Fruit fly (Drosophila melanogaster) whole organism, embryonic: ENCODE results near the gene Reg-2.

ENCODE experiments used
- Aef1 ChIP-seq: fragments of 200-800 bp; sonication (Bioruptor generic); IDR thresholded peaks from 3 replicates; pipeline ENCODE4 v1.3.6; 2022; ENCODE audit warnings: missing biosample characterization, missing genetic modification characterization
- Asciz ChIP-seq: fragments of 200-800 bp; sonication (Bioruptor generic); optimal IDR thresholded peaks from 2 replicates; lab custom pipeline; 2017; ENCODE audit warnings: missing biosample characterization, mild to moderate bottlenecking, missing genetic modification characterization, missing genetic modification reagents
- BEAF-32 ChIP-seq: fragments of 200-800 bp; sonication (Bioruptor generic); optimal IDR thresholded peaks from 3 replicates; lab custom pipeline; 2017; ENCODE audit warnings: missing biosample characterization, missing genetic modification characterization, mild to moderate bottlenecking, moderate library complexity, missing genetic modification reagents
- CG10366 ChIP-seq: fragments of 200-800 bp; sonication (Bioruptor generic); IDR thresholded peaks from 2 replicates; pipeline ENCODE4 v1.3.6; 2022; ENCODE audit warnings: missing biosample characterization, missing genetic modification characterization
- CG10431 ChIP-seq: fragments of 200-800 bp; sonication (Bioruptor generic); optimal IDR thresholded peaks from 3 replicates; lab custom pipeline; 2018; ENCODE audit warnings: missing biosample characterization, mild to moderate bottlenecking, missing genetic modification characterization
- CG31388 ChIP-seq: fragments of 200-800 bp; sonication (Bioruptor generic); optimal IDR thresholded peaks from 2 replicates; lab custom pipeline; 2016; ENCODE audit warnings: missing biosample characterization, missing genetic modification characterization
- CG32767 ChIP-seq: fragments of 200-800 bp; sonication (Bioruptor generic); IDR thresholded peaks from 2 replicates; pipeline ENCODE4 v1.3.6; 2022; ENCODE audit warnings: missing biosample characterization, missing genetic modification characterization
- CG32772 ChIP-seq: fragments of 200-800 bp; sonication (Bioruptor generic); IDR thresholded peaks from 2 replicates; pipeline ENCODE4 v1.3.6; 2022; ENCODE audit warnings: missing biosample characterization, missing genetic modification characterization
- CG4707 ChIP-seq: fragments of 200-800 bp; sonication (Bioruptor generic); optimal IDR thresholded peaks from 2 replicates; lab custom pipeline; 2018; ENCODE audit warnings: missing biosample characterization, mild to moderate bottlenecking, missing genetic modification characterization, moderate library complexity
- CG6272 ChIP-seq: fragments of 200-800 bp; sonication (Bioruptor generic); IDR thresholded peaks from 2 replicates; pipeline ENCODE4 v1.3.6; 2022; ENCODE audit warnings: missing biosample characterization, missing genetic modification characterization
- Dip3 ChIP-seq: fragments of 200-800 bp; sonication (Bioruptor generic); optimal IDR thresholded peaks from 3 replicates; lab custom pipeline; 2016; ENCODE audit warnings: missing biosample characterization, missing genetic modification characterization
- Eip74EF ChIP-seq, 2 experiments: fragments of 200-800 bp in 1 of 2; fragments of >200 bp in 1 of 2; sonication (Bioruptor generic) in 1 of 2; optimal IDR thresholded peaks; 2 replicates each; lab custom pipeline; 2017 to 2019; ENCODE audit warnings: missing biosample characterization in 2 of 2, missing genetic modification characterization in 2 of 2, mild to moderate bottlenecking in 1 of 2, moderate library complexity in 1 of 2
- Fer2 ChIP-seq: fragments of 200-800 bp; sonication (Bioruptor generic); optimal IDR thresholded peaks from 2 replicates; lab custom pipeline; 2018; ENCODE audit warnings: missing biosample characterization, mild to moderate bottlenecking, missing genetic modification characterization, moderate library complexity
- Gug ChIP-seq: fragments of 200-800 bp; sonication (Bioruptor generic); IDR thresholded peaks from 4 replicates; pipeline ENCODE4 v1.3.6; 2022; ENCODE audit warnings: missing biosample characterization, missing genetic modification characterization
- H2.0 ChIP-seq: fragments of 200-800 bp; sonication (Bioruptor generic); IDR thresholded peaks from 2 replicates; pipeline ENCODE4 v1.3.6; 2022; ENCODE audit warnings: missing biosample characterization, missing genetic modification characterization
- Hmx ChIP-seq: fragments of 200-800 bp; sonication (Bioruptor generic); optimal IDR thresholded peaks from 2 replicates; lab custom pipeline; 2016; ENCODE audit warnings: missing biosample characterization, missing genetic modification characterization
- Hr51 ChIP-seq, 2 experiments: fragments of 200-800 bp; sonication (Bioruptor generic); optimal IDR thresholded peaks; 2 replicates in 1 of 2; 3 replicates in 1 of 2; lab custom pipeline; 2016 to 2018; ENCODE audit warnings: missing biosample characterization in 2 of 2, missing genetic modification characterization in 2 of 2, mild to moderate bottlenecking in 1 of 2, moderate library complexity in 1 of 2
- Lpt ChIP-seq: fragments of >200 bp; optimal IDR thresholded peaks from 2 replicates; lab custom pipeline; 2018; ENCODE audit warnings: missing biosample characterization, missing genetic modification characterization
- Pdp1 ChIP-seq, 2 experiments: fragments of 200-800 bp; sonication (Bioruptor generic); optimal IDR thresholded peaks; 3 replicates each; lab custom pipeline; 2016; ENCODE audit warnings: missing biosample characterization in 2 of 2, missing genetic modification characterization in 2 of 2, mild to moderate bottlenecking in 1 of 2, moderate library complexity in 1 of 2
- Sry-δ ChIP-seq: fragments of 200-800 bp; sonication (Bioruptor generic); optimal IDR thresholded peaks from 2 replicates; lab custom pipeline; 2016; ENCODE audit warnings: missing biosample characterization, missing genetic modification characterization
- cas ChIP-seq: fragments of 200-800 bp; sonication (Bioruptor generic); IDR thresholded peaks from 2 replicates; pipeline ENCODE4 v1.3.6; 2022; ENCODE audit warnings: missing biosample characterization, missing genetic modification characterization
- dan ChIP-seq: fragments of 200-800 bp; sonication (Bioruptor generic); IDR thresholded peaks from 2 replicates; pipeline ENCODE4 v1.3.6; 2022; ENCODE audit warnings: missing biosample characterization, missing genetic modification characterization
- dimm ChIP-seq: fragments of 200-800 bp; sonication (Bioruptor generic); IDR thresholded peaks from 2 replicates; pipeline ENCODE4 v1.3.6; 2022; ENCODE audit warnings: missing biosample characterization, missing genetic modification characterization
- ewg ChIP-seq: fragments of 200-800 bp; sonication (Bioruptor generic); optimal IDR thresholded peaks from 3 replicates; lab custom pipeline; 2017; ENCODE audit warnings: mild to moderate bottlenecking, missing biosample characterization, missing genetic modification reagents, missing genetic modification characterization
- fd102C ChIP-seq: fragments of 200-800 bp; sonication (Bioruptor generic); optimal IDR thresholded peaks from 2 replicates; lab custom pipeline; 2018; ENCODE audit warnings: missing biosample characterization, mild to moderate bottlenecking, missing genetic modification characterization, moderate library complexity
- fd96Cb ChIP-seq: fragments of 200-800 bp; sonication (Bioruptor generic); optimal IDR thresholded peaks from 2 replicates; lab custom pipeline; 2018; ENCODE audit warnings: missing biosample characterization, mild to moderate bottlenecking, missing genetic modification characterization, moderate library complexity
- fu2 ChIP-seq: fragments of 200-800 bp; sonication (Bioruptor generic); optimal IDR thresholded peaks from 2 replicates; lab custom pipeline; 2016; ENCODE audit warnings: missing biosample characterization, missing genetic modification characterization
- grau ChIP-seq: fragments of 200-800 bp; optimal IDR thresholded peaks from 3 replicates; lab custom pipeline; 2019; ENCODE audit warnings: missing biosample characterization, mild to moderate bottlenecking, missing genetic modification characterization, moderate library complexity
- gsb-n ChIP-seq: fragments of 200-800 bp; sonication (Bioruptor generic); optimal IDR thresholded peaks from 3 replicates; lab custom pipeline; 2018; ENCODE audit warnings: missing biosample characterization, mild to moderate bottlenecking, missing genetic modification characterization
- her ChIP-seq: fragments of 200-800 bp; sonication (Bioruptor generic); optimal IDR thresholded peaks from 2 replicates; lab custom pipeline; 2016; ENCODE audit warnings: missing biosample characterization, missing genetic modification characterization
- jigr1 ChIP-seq: fragments of 200-800 bp; sonication (Bioruptor generic); IDR thresholded peaks from 3 replicates; pipeline ENCODE4 v1.3.6; 2022; ENCODE audit warnings: missing biosample characterization, missing genetic modification characterization
- kah ChIP-seq: fragments of 200-800 bp; sonication (Bioruptor generic); optimal IDR thresholded peaks from 2 replicates; lab custom pipeline; 2018; ENCODE audit warnings: missing biosample characterization, mild to moderate bottlenecking, missing genetic modification characterization
- oc ChIP-seq: fragments of 200-800 bp; sonication (Bioruptor generic); optimal IDR thresholded peaks from 2 replicates; lab custom pipeline; 2018; ENCODE audit warnings: missing biosample characterization, mild to moderate bottlenecking, missing genetic modification characterization, moderate library complexity
- pb ChIP-seq: fragments of 200-800 bp; sonication (Bioruptor generic); optimal IDR thresholded peaks from 3 replicates; lab custom pipeline; 2016; ENCODE audit warnings: missing biosample characterization, missing genetic modification characterization
- pfk ChIP-seq: fragments of 200-800 bp; sonication (Bioruptor generic); optimal IDR thresholded peaks from 2 replicates; lab custom pipeline; 2018; ENCODE audit warnings: missing biosample characterization, mild to moderate bottlenecking, missing genetic modification characterization, moderate library complexity
- ranshi ChIP-seq: fragments of 200-800 bp; sonication (Bioruptor generic); IDR thresholded peaks from 2 replicates; pipeline ENCODE4 v1.3.6; 2022; ENCODE audit warnings: missing biosample characterization, missing genetic modification characterization
- row ChIP-seq: fragments of 200-800 bp; sonication (Bioruptor generic); IDR thresholded peaks from 3 replicates; pipeline ENCODE4 v1.3.6; 2022; ENCODE audit warnings: missing biosample characterization, missing genetic modification characterization
- sc ChIP-seq, 3 experiments: fragments of >200 bp in 2 of 3; fragments of 200-800 bp in 1 of 3; sonication (Bioruptor generic) in 1 of 3; optimal IDR thresholded peaks; 2 replicates in 2 of 3; 3 replicates in 1 of 3; lab custom pipeline; 2017; ENCODE audit warnings: mild to moderate bottlenecking in 1 of 3, missing biosample characterization in 1 of 3, missing genetic modification characterization in 1 of 3, missing genetic modification reagents in 1 of 3
- sisA ChIP-seq: fragments of 200-800 bp; sonication (Bioruptor generic); IDR thresholded peaks from 2 replicates; pipeline ENCODE4 v1.3.6; 2022; ENCODE audit warnings: missing biosample characterization, missing genetic modification characterization
- slp2 ChIP-seq: fragments of 200-800 bp; sonication (Bioruptor generic); optimal IDR thresholded peaks from 2 replicates; lab custom pipeline; 2016; ENCODE audit warnings: missing biosample characterization, missing genetic modification characterization
- so ChIP-seq: fragments of 200-800 bp; sonication (Bioruptor generic); IDR thresholded peaks from 3 replicates; pipeline ENCODE4 v1.3.6; 2022; ENCODE audit warnings: missing biosample characterization, missing genetic modification characterization
- toy ChIP-seq: fragments of 200-800 bp; sonication (Bioruptor generic); IDR thresholded peaks from 2 replicates; pipeline ENCODE4 v1.3.6; 2022; ENCODE audit warnings: missing biosample characterization, missing genetic modification characterization
- ttk ChIP-seq: fragments of 200-800 bp; sonication (Bioruptor generic); IDR thresholded peaks from 2 replicates; pipeline ENCODE4 v2.1.2; 2022; ENCODE audit warnings: missing biosample characterization, missing genetic modification characterization
- unc-4 ChIP-seq: fragments of 200-800 bp; sonication (Bioruptor generic); IDR thresholded peaks from 2 replicates; pipeline ENCODE4 v1.3.6; 2022; ENCODE audit warnings: missing biosample characterization, missing genetic modification characterization; ENCODE audit not compliant: partially characterized antibody
- usp ChIP-seq: fragments of >200 bp; optimal IDR thresholded peaks from 2 replicates; lab custom pipeline; 2017; ENCODE audit warnings: missing biosample characterization, missing genetic modification characterization

Reg-2 gene

DNA sequence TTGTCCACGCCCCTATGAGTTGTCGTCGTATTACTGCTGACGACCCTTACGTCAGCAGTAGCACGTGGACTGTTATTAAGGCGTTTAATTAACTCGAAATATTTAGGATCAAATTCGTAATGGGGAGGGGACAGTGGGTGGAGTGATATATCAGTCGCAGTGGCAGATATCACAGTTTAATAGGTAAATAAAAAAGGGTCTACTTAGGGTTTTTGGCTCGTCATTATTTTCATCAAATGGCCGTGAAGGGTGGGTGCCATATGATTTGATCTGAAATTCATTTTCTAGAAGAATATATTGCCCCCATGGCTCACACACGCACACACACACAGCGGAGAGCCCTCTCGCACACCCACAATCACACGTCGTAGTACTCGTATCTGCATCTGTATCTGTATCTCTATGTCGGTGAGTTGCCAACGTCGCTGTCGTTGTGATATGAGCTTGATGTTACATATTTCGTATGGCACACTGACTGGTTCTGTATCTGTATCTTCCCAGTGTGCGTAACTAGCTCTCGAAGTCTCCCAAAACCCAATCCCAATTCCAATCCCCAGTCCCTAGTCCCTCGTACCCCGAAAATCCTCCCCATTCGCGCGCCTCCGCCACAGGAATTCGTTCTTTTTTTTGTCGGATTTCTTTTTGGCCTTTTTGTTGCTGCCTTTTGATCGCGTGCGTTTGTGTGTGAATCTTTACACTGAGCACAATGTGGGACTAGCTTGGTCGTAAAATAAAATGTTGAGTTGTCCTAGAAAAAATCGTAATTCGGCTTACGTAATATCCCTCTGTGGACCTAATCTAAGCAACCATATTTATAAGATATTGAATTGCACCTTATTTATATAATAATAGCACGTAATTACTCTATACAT is 20.4 kb upstream of the Reg-2 start (continued):
- peak; percentile 12 for TF ChIP-seq Fer2 (tag; lab: Kevin White, UChicago)
- no peak for TF ChIP-seq Sry-δ (GFP tag; lab: Kevin White, UChicago)
- TF ChIP-seq Lpt (GFP tag; lab: Kevin White, UChicago), result no peak
- TF ChIP-seq Eip74EF (GFP tag; optimal IDR thresholded peaks at IDR 0.05; lab: Kevin White, UChicago), result no peak
- TF ChIP-seq CG32772 (GFP tag; lab: Robert Waterston, UW), result peak; percentile 59; the same call in 1 of the 2 replicates
- TF ChIP-seq pfk (GFP tag; lab: Kevin White, UChicago), result no peak
- TF ChIP-seq gsb-n (tag; lab: Kevin White, UChicago), result no peak
- TF ChIP-seq dan (GFP tag; lab: Robert Waterston, UW), result no peak
- TF ChIP-seq Hr51 (GFP tag; optimal IDR thresholded peaks at IDR 0.05; lab: Kevin White, UChicago), result peak; percentile 15 to 37
- TF ChIP-seq CG31388 (GFP tag; lab: Kevin White, UChicago), result no peak
- TF ChIP-seq ttk, result peak; percentile 64
- no peak for TF ChIP-seq sc (optimal IDR thresholded peaks at IDR 0.05; lab: Kevin White, UChicago)
- TF ChIP-seq sc (GFP tag; optimal IDR thresholded peaks at IDR 0.05; lab: Kevin White, UChicago), result peak; percentile 11
- peak; percentile 19 for TF ChIP-seq oc (tag; lab: Kevin White, UChicago)
- TF ChIP-seq H2.0 (GFP tag; lab: Robert Waterston, UW), result peak; percentile 69
- no peak for TF ChIP-seq usp (GFP tag; lab: Kevin White, UChicago)
- TF ChIP-seq row (GFP tag; lab: Robert Waterston, UW), result peak; percentile 81
- TF ChIP-seq ewg (GFP tag; lab: Kevin White, UChicago), result no peak
- TF ChIP-seq CG32767 (GFP tag; lab: Robert Waterston, UW), result peak; percentile 26; the same call in 1 of the 2 replicates
- TF ChIP-seq jigr1 (GFP tag; lab: Robert Waterston, UW), result no peak
- TF ChIP-seq CG6272 (GFP tag; lab: Robert Waterston, UW), result no peak; the same call in 1 of the 2 replicates
- no peak for TF ChIP-seq so (GFP tag; lab: Robert Waterston, UW)
- no peak for TF ChIP-seq dimm
- no peak for TF ChIP-seq CG4707 (GFP tag; lab: Kevin White, UChicago)
- peak; percentile 49 for TF ChIP-seq CG10366 (GFP tag; lab: Robert Waterston, UW)
- peak; percentile 61 for TF ChIP-seq sisA (GFP tag; lab: Robert Waterston, UW)
- no peak for TF ChIP-seq her (GFP tag; lab: Kevin White, UChicago)
- TF ChIP-seq CG10431, result no peak
- TF ChIP-seq cas (GFP tag; lab: Robert Waterston, UW), result no peak
- TF ChIP-seq slp2 (GFP tag; lab: Kevin White, UChicago), result peak; percentile 27
- no peak for TF ChIP-seq toy (GFP tag; lab: Robert Waterston, UW)
- peak; percentile 47; the same call in 1 of the 2 replicates for TF ChIP-seq ranshi (GFP tag; lab: Robert Waterston, UW)
- TF ChIP-seq fd96Cb (tag; lab: Kevin White, UChicago), result peak; percentile 39
- TF ChIP-seq Hmx, result no peak
- peak; percentile 47 for TF ChIP-seq grau
- no peak for TF ChIP-seq BEAF-32 (GFP tag; lab: Kevin White, UChicago)
- TF ChIP-seq unc-4 (GFP tag; lab: Robert Waterston, UW), result no peak
- peak; percentile 78 for TF ChIP-seq Aef1 (GFP tag; lab: Robert Waterston, UW)
- no peak for TF ChIP-seq Dip3 (GFP tag; lab: Kevin White, UChicago)
- peak; percentile 71; the same call in 2 of the 4 replicates for TF ChIP-seq Gug (GFP tag; lab: Robert Waterston, UW)
- no peak for TF ChIP-seq kah (GFP tag; lab: Kevin White, UChicago)
- TF ChIP-seq Asciz (GFP tag; lab: Kevin White, UChicago), result no peak
- TF ChIP-seq fu2 (GFP tag; lab: Kevin White, UChicago), result peak; percentile 18
- TF ChIP-seq pb (GFP tag; lab: Kevin White, UChicago), result no peak
- no peak for TF ChIP-seq fd102C (GFP tag; lab: Kevin White, UChicago)
- TF ChIP-seq Pdp1 (GFP tag; optimal IDR thresholded peaks at IDR 0.05; lab: Kevin White, UChicago), result peak; percentile 27 to 87
